Worm (Caenorhabditis elegans): ENCODE results near the gene pfs-2.

ce11 chrII:14406117-14406935 is 48.2 kb downstream of the pfs-2 start:
- TF ChIP-seq him-1 (tag; optimal IDR thresholded peaks at IDR 0.05) (no peak), W03F9.2 (tag; optimal IDR thresholded peaks at IDR 0.05) (no peak)
